Worm (Caenorhabditis elegans) whole organism, midembryonic: ENCODE results near the gene F45D3.4.

ENCODE experiments used
- klf-2 ChIP-seq: fragments of 200-800 bp; sonication (Bioruptor generic); conservative IDR thresholded peaks from 2 replicates; pipeline ENCODE4 v1.3.6; 2022; ENCODE audit warnings: missing genetic modification reagents, missing genetic modification characterization, missing compliant biosample characterization
- ref-1 ChIP-seq: fragments of 200-800 bp; sonication (Bioruptor generic); conservative IDR thresholded peaks from 2 replicates; pipeline ENCODE4 v1.3.6; 2022; ENCODE audit warnings: missing genetic modification reagents, missing genetic modification characterization, missing compliant biosample characterization
- ztf-23 ChIP-seq: fragments of 200-800 bp; sonication (Bioruptor generic); IDR thresholded peaks from 2 replicates; pipeline ENCODE4 v1.3.6; 2022; ENCODE audit warnings: missing genetic modification reagents, missing genetic modification characterization, missing compliant biosample characterization

DNA sequence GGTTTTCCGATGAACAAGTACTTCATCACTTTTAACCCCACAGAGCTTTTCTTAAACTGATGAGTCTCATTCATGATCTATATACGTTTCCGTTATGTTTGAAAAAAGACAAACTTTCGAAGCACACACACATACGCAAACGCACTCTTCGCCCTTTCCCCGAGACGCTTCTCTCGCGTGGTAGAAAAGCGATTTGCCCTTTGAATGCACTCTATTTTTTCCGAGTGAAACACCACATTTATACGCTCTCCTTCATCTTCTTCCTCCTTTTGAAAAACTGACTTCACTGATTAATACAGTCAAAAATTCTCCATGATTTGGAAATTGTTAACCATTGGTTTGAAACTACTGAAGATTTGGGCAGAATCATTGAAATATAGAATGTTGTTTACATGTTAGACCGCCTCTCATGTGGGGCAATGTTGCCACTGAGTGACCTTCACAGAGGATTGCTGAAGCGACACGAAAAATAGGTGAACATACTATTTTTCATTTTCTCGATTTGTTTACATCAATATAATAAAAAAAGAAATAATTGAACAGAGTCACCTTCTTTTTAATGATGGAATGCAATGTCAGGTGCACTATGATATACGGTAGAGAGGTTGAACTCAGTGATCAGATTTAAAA lies 16.5 kb downstream of the F45D3.4 start:
- no peak for TF ChIP-seq ref-1 (GFP tag; lab: Robert Waterston, UW)
- TF ChIP-seq ztf-23 (GFP tag; lab: Robert Waterston, UW), result no peak
- TF ChIP-seq klf-2, result no peak
